Worm (Caenorhabditis elegans) whole organism, young adult: ENCODE data around the gene ubc-18.
A peak's percentile ranks its signal among the peaks of the same experiment; 100 is the strongest.

Experiments used
- C17E4.6 ChIP-seq: fragments of 200-800 bp; sonication (Bioruptor generic); IDR thresholded peaks from 2 replicates; pipeline ENCODE4 v1.3.6; 2022; ENCODE audit warnings: missing genetic modification reagents, missing genetic modification characterization, missing compliant biosample characterization
- D2030.7 ChIP-seq: fragments of 200-800 bp; sonication (Bioruptor generic); IDR thresholded peaks from 2 replicates; pipeline ENCODE4 v1.3.6; 2022; ENCODE audit warnings: missing genetic modification reagents, missing genetic modification characterization, missing compliant biosample characterization
- F23B12.7 ChIP-seq: sonication (generic microtip); optimal IDR thresholded peaks from 2 replicates; lab custom pipeline; 2017; ENCODE audit warnings: missing genetic modification characterization, mild to moderate bottlenecking, missing compliant biosample characterization, antibody characterized with exemption, moderate library complexity; ENCODE audit not compliant: insufficient read depth
- F52B5.7 ChIP-seq: sonication (generic microtip); optimal IDR thresholded peaks from 2 replicates; lab custom pipeline; 2016; ENCODE audit warnings: mild to moderate bottlenecking, missing genetic modification characterization, missing compliant biosample characterization
- Y56A3A.18 ChIP-seq: fragments of 200-800 bp; sonication (Bioruptor generic); IDR thresholded peaks from 2 replicates; pipeline ENCODE4 v1.3.6; 2022; ENCODE audit warnings: missing genetic modification reagents, missing genetic modification characterization, missing compliant biosample characterization
- ZK185.1 ChIP-seq: sonication (generic microtip); optimal IDR thresholded peaks from 2 replicates; lab custom pipeline; 2016; ENCODE audit warnings: mild to moderate bottlenecking, missing genetic modification characterization, missing compliant biosample characterization; ENCODE audit not compliant: poor library complexity, severe bottlenecking
- aptf-3 ChIP-seq: fragments of 200-800 bp; sonication (Bioruptor generic); IDR thresholded peaks from 2 replicates; pipeline ENCODE4 v1.3.6; 2022; ENCODE audit warnings: missing genetic modification characterization, missing compliant biosample characterization
- atf-7 ChIP-seq: sonication (generic microtip); optimal IDR thresholded peaks from 2 replicates; lab custom pipeline; 2017; ENCODE audit warnings: mild to moderate bottlenecking, missing genetic modification characterization, missing compliant biosample characterization
- athp-1 ChIP-seq: sonication (generic microtip); optimal IDR thresholded peaks from 2 replicates; lab custom pipeline; 2017; ENCODE audit warnings: mild to moderate bottlenecking, missing genetic modification characterization, missing compliant biosample characterization
- attf-6 ChIP-seq: fragments of 200-800 bp; sonication (Bioruptor generic); IDR thresholded peaks from 2 replicates; pipeline ENCODE4 v1.3.6; 2022; ENCODE audit warnings: missing genetic modification reagents, missing genetic modification characterization, missing compliant biosample characterization
- bed-1 ChIP-seq: fragments of 200-800 bp; sonication (Bioruptor generic); IDR thresholded peaks from 2 replicates; pipeline ENCODE4 v1.3.6; 2022; ENCODE audit warnings: missing genetic modification reagents, missing genetic modification characterization, missing compliant biosample characterization
- ceh-91 ChIP-seq: fragments of 200-800 bp; sonication (Bioruptor generic); IDR thresholded peaks from 2 replicates; pipeline ENCODE4 v1.3.6; 2022; ENCODE audit warnings: missing genetic modification reagents, missing genetic modification characterization, missing compliant biosample characterization
- dox-1 ChIP-seq: fragments of 200-800 bp; sonication (Bioruptor generic); IDR thresholded peaks from 2 replicates; pipeline ENCODE4 v1.3.6; 2022; ENCODE audit warnings: missing genetic modification reagents, missing genetic modification characterization, missing compliant biosample characterization
- efl-1 ChIP-seq: fragments of 150-350 bp; optimal IDR thresholded peaks from 2 replicates; lab custom pipeline; 2014; ENCODE audit warnings: missing biosample characterization, missing genetic modification reagents, missing genetic modification characterization
- ets-4 ChIP-seq: fragments of 200-800 bp; sonication (Bioruptor generic); optimal IDR thresholded peaks from 2 replicates; lab custom pipeline; 2018; ENCODE audit warnings: mild to moderate bottlenecking, missing genetic modification characterization, missing compliant biosample characterization
- him-1 ChIP-seq: sonication (generic microtip); optimal IDR thresholded peaks from 2 replicates; lab custom pipeline; 2016; ENCODE audit warnings: missing genotype, missing genetic modification reagents, missing genetic modification characterization, missing compliant biosample characterization
- hlh-12 ChIP-seq: sonication (generic microtip); optimal IDR thresholded peaks from 2 replicates; lab custom pipeline; 2016; ENCODE audit warnings: missing genetic modification characterization, missing compliant biosample characterization
- hmg-1.2 ChIP-seq: fragments of 200-800 bp; sonication (Bioruptor generic); IDR thresholded peaks from 2 replicates; pipeline ENCODE4 v1.3.6; 2022; ENCODE audit warnings: missing genetic modification reagents, missing genetic modification characterization, missing compliant biosample characterization
- hsf-1 ChIP-seq: fragments of 200-800 bp; sonication (Bioruptor generic); IDR thresholded peaks from 2 replicates; pipeline ENCODE4 v1.3.6; 2022; ENCODE audit warnings: missing genetic modification reagents, missing genetic modification characterization, missing compliant biosample characterization
- lin-35 ChIP-seq, 3 experiments: fragments of 150-350 bp in 2 of 3; sonication (generic microtip) in 1 of 3; optimal IDR thresholded peaks; 2 replicates each; lab custom pipeline; 2014 to 2018; ENCODE audit warnings: missing biosample characterization in 3 of 3, missing genetic modification characterization in 3 of 3, missing genetic modification reagents in 3 of 3
- madf-8 ChIP-seq: fragments of 200-800 bp; sonication (Bioruptor generic); conservative IDR thresholded peaks from 2 replicates; pipeline ENCODE4 v1.3.6; 2022; ENCODE audit warnings: missing genetic modification reagents, missing genetic modification characterization, missing compliant biosample characterization
- mes-4 ChIP-seq: sonication (generic microtip); optimal IDR thresholded peaks from 2 replicates; lab custom pipeline; 2016; ENCODE audit warnings: missing genotype, missing genetic modification characterization, missing compliant biosample characterization
- mxl-1 ChIP-seq: sonication (generic microtip); optimal IDR thresholded peaks from 2 replicates; lab custom pipeline; 2016; ENCODE audit warnings: missing genetic modification characterization, missing compliant biosample characterization
- nfya-1 ChIP-seq: sonication (generic microtip); optimal IDR thresholded peaks from 2 replicates; lab custom pipeline; 2017; ENCODE audit warnings: antibody characterized with exemption, missing compliant biosample characterization, missing genetic modification characterization, borderline replicate concordance; ENCODE audit not compliant: insufficient read depth
- nfya-2 ChIP-seq: fragments of 200-800 bp; sonication (Bioruptor generic); IDR thresholded peaks from 2 replicates; pipeline ENCODE4 v1.3.6; 2022; ENCODE audit warnings: missing genetic modification reagents, missing genetic modification characterization, missing compliant biosample characterization
- pbrm-1 ChIP-seq: fragments of 200-800 bp; sonication (Bioruptor generic); IDR thresholded peaks from 2 replicates; pipeline ENCODE4 v1.3.6; 2022; ENCODE audit warnings: missing genetic modification reagents, missing genetic modification characterization, missing compliant biosample characterization
- rcor-1 ChIP-seq: fragments of 200-800 bp; sonication (Bioruptor generic); IDR thresholded peaks from 2 replicates; pipeline ENCODE4 v1.3.6; 2022; ENCODE audit warnings: missing genetic modification reagents, missing genetic modification characterization, missing compliant biosample characterization
- rec-8 ChIP-seq, 2 experiments: sonication (generic microtip); optimal IDR thresholded peaks; 2 replicates each; lab custom pipeline; 2016; ENCODE audit warnings: mild to moderate bottlenecking in 2 of 2, missing genetic modification characterization in 2 of 2, missing genetic modification reagents in 2 of 2, missing genotype in 2 of 2, missing biosample characterization in 1 of 2, missing compliant biosample characterization in 1 of 2, moderate library complexity in 1 of 2
- rpc-1 ChIP-seq, 2 experiments: fragments of 150-350 bp in 1 of 2; sonication (generic microtip) in 1 of 2; optimal IDR thresholded peaks; 2 replicates each; lab custom pipeline; 2014 to 2018; ENCODE audit warnings: missing biosample characterization in 1 of 2, missing genetic modification characterization in 1 of 2, missing genetic modification reagents in 1 of 2, missing genotype in 1 of 2
- sea-2 ChIP-seq: fragments of 200-800 bp; sonication (Bioruptor generic); IDR thresholded peaks from 2 replicates; pipeline ENCODE4 v1.3.6; 2022; ENCODE audit warnings: missing genetic modification characterization, missing compliant biosample characterization
- snpc-3.4 ChIP-seq: sonication (generic microtip); optimal IDR thresholded peaks from 2 replicates; lab custom pipeline; 2017; ENCODE audit warnings: missing genetic modification characterization, mild to moderate bottlenecking, missing compliant biosample characterization, antibody characterized with exemption, moderate library complexity, missing genotype, missing genetic modification reagents
- unc-130 ChIP-seq: sonication (generic microtip); optimal IDR thresholded peaks from 2 replicates; lab custom pipeline; 2016; ENCODE audit warnings: missing genetic modification reagents, missing genetic modification characterization, missing compliant biosample characterization
- zfh-2 ChIP-seq: fragments of 200-800 bp; sonication (Bioruptor generic); conservative IDR thresholded peaks from 2 replicates; pipeline ENCODE4 v1.3.6; 2022; ENCODE audit warnings: missing genetic modification reagents, missing genetic modification characterization, missing compliant biosample characterization
- ztf-25 ChIP-seq: fragments of 200-800 bp; sonication (Bioruptor generic); IDR thresholded peaks from 2 replicates; pipeline ENCODE4 v1.3.6; 2022; ENCODE audit warnings: missing genetic modification reagents, missing genetic modification characterization, missing compliant biosample characterization

Gene ubc-18

DNA sequence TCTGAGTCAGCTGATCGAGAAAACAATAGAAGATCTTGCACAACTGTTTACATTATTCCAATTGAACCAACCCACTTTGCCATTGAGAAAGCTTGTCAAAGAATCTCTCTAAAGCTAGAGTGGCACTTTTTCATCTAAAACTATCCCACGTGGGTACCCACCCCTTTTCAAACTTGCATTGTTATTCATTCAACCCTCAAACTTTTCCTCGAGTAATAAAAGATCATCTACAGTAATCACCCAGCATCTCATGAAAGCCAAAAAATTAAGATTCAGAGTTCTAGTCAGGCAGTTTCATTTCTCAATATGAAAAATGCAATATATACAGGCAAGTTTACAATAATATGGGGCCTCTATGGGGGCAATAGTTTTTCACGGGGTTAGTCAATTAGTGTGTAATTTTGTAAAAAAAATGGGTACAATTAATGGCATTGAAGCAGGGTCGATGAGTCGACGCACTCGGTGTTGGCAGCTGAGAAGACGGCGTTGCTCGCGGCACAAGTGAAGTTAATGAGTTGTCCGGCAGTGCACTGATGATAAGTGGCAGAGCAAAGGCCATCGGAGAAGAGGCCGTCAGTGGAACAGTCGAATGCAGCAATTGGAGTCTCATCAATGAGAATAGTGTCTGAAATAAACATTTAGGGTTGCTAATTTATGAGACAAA is 33.6 kb upstream of the ubc-18 start (continued):
- TF ChIP-seq nfya-1 (tag; lab: Kevin White, UChicago) (no peak), ZK185.1 (tag; lab: Kevin White, UChicago) (no peak), attf-6 (GFP tag; lab: Robert Waterston, UW) (peak; percentile 90), rec-8 (tag; optimal IDR thresholded peaks at IDR 0.05; lab: Kevin White, UChicago) (no peak), Y56A3A.18 (peak; percentile 75), pbrm-1 (GFP tag; lab: Robert Waterston, UW) (peak; percentile 66), him-1 (tag; lab: Kevin White, UChicago) (peak; percentile 8), snpc-3.4 (peak; percentile 88), ztf-25 (peak; percentile 72; the same call in 1 of the 2 replicates), unc-130 (peak; percentile 74), hsf-1 (peak; percentile 84), F52B5.7 (tag; lab: Kevin White, UChicago) (peak; percentile 72), D2030.7 (peak; percentile 86), lin-35 (GFP tag; optimal IDR thresholded peaks at IDR 0.05; lab: Kevin White, UChicago) (no peak), hmg-1.2 (peak; percentile 49; the same call in 1 of the 2 replicates), C17E4.6 (GFP tag; lab: Robert Waterston, UW) (0 out of 2 replicates have a peak, but pooled peaks have one; percentile 11), mxl-1 (tag; lab: Kevin White, UChicago) (no peak), rcor-1 (GFP tag; lab: Robert Waterston, UW) (peak; percentile 78; the same call in 1 of the 2 replicates), madf-8 (GFP tag; lab: Robert Waterston, UW) (peak; percentile 36; the same call in 1 of the 2 replicates), F23B12.7 (no peak), athp-1 (tag; lab: Kevin White, UChicago) (peak; percentile 76), zfh-2 (GFP tag; lab: Robert Waterston, UW) (no peak), nfya-2 (GFP tag; lab: Robert Waterston, UW) (0 out of 2 replicates have a peak, but pooled peaks have one; percentile 22), rpc-1 (optimal IDR thresholded peaks at IDR 0.05; lab: Kevin White, UChicago) (no peak), rpc-1 (tag; optimal IDR thresholded peaks at IDR 0.05; lab: Kevin White, UChicago) (peak; percentile 6), atf-7 (tag; lab: Kevin White, UChicago) (peak; percentile 24), dox-1 (GFP tag; lab: Robert Waterston, UW) (peak; percentile 73), sea-2 (GFP tag; lab: Robert Waterston, UW) (no peak), ceh-91 (no peak; the same call in none of the 2 replicates), aptf-3 (GFP tag; lab: Robert Waterston, UW) (0 out of 2 replicates have a peak, but pooled peaks have one; percentile 22), hlh-12 (tag; lab: Kevin White, UChicago) (no peak), ets-4 (GFP tag; lab: Kevin White, UChicago) (no peak), efl-1 (peak; percentile 51)

DNA sequence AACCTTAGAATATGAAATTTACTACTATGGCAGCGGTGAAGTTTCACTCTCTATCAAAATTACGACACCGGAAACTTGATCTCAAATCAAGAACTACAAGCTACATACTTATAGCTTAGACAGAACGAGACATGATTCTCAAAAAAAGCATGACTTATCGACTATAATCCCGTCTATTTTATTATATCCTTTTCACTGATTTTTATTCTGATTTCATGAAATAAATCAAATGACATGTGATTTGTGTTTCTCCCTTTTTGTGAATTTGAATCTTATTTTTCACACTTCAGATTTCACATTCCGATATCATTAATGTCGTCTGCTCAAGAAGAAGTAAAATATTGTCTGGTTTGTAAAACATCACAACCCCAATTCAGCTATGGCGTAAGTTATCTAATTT is 31.6 kb upstream of the ubc-18 start, which contains the start of gene ZK418.11:
TSS of gene ZK418.11 (plus strand) at position 289 of the 400 bp plus-strand sequence.
- TF ChIP-seq him-1 (tag; lab: Kevin White, UChicago) (no peak), hsf-1 (no peak), mes-4 (no peak), bed-1 (GFP tag; lab: Robert Waterston, UW) (no peak), Y56A3A.18 (no peak)

DNA sequence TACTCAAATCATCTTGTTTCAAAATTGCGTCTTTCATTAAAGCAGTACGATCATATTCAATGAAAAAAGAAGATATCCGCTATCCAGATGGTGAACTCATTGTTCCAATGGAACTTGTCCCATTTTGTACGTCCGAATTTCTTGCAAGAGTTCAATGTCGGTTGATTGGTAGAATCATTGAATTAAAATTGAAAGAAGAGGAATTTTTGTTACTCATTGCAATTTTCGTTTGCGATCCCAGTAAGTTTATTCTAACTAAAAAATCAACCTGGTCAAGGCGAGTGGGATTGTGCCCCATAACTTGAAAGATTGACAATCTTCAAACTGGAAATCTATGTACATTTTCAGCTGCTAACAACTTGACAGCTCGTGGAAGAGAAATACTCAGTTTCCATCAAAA is 28.1 kb upstream of the ubc-18 start:
- TF ChIP-seq hlh-12 (tag; lab: Kevin White, UChicago), result no peak
- no peak for TF ChIP-seq dox-1 (GFP tag; lab: Robert Waterston, UW)
- no peak for TF ChIP-seq ztf-25
- TF ChIP-seq, all 124 proteins: peak for 0
